Worm (Caenorhabditis elegans): Measurements from ENCODE around the gene C49H3.12.
"Not testable (repeated sequence)": the region's sequence is repeated elsewhere in the genome, so short reads cannot be mapped to it uniquely, and the experiment has no call there.

ce11 chrIV:7946899-7947499, 19.9 kb upstream of the C49H3.12 start, which contains the start of gene F20D12.12:
- TF ChIP-seq ama-1 (optimal IDR thresholded peaks at IDR 0.05); ama-1 (GFP tag; optimal IDR thresholded peaks at IDR 0.05); mel-28 (tag; optimal IDR thresholded peaks at IDR 0.05; ENCODE audit: borderline replicate concordance); ets-4 (GFP tag; optimal IDR thresholded peaks at IDR 0.05); pha-4 (tag; optimal IDR thresholded peaks at IDR 0.05): not testable (repeated sequence)
- TF ChIP-seq B0336.3 (GFP tag; IDR thresholded peaks at IDR 0.05) (peak; percentile 60), lsl-1 (GFP tag; optimal IDR thresholded peaks at IDR 0.05) (peak; percentile 87)
